Worm (Caenorhabditis elegans): ENCODE data around the gene ZK632.12.

ce11 chrIII:9823748-9824147, 6.9 kb upstream of the ZK632.12 start:
- no peak for TF ChIP-seq hrde-1 (tag; optimal IDR thresholded peaks at IDR 0.05; ENCODE audit: borderline replicate concordance)
- no peak for TF ChIP-seq ceh-91 (GFP tag; IDR thresholded peaks at IDR 0.05)
- no peak for TF ChIP-seq hmg-20 (GFP tag; IDR thresholded peaks at IDR 0.05)
- TF ChIP-seq zfh-2 (GFP tag; conservative IDR thresholded peaks at IDR 0.05) = no peak
- no peak for TF ChIP-seq D2030.7 (GFP tag; IDR thresholded peaks at IDR 0.05)
- TF ChIP-seq unc-62 (GFP tag; optimal IDR thresholded peaks at IDR 0.05) = no peak
- TF ChIP-seq rec-8 (tag; optimal IDR thresholded peaks at IDR 0.05) = no peak
- no peak for TF ChIP-seq nhr-179 (tag; optimal IDR thresholded peaks at IDR 0.05)
- TF ChIP-seq K12H6.12 (tag; optimal IDR thresholded peaks at IDR 0.05) = no peak
- TF ChIP-seq aptf-3 (GFP tag; IDR thresholded peaks at IDR 0.05) = no peak
- no peak for TF ChIP-seq mel-28 (tag; optimal IDR thresholded peaks at IDR 0.05; ENCODE audit: borderline replicate concordance)
- TF ChIP-seq hlh-26 (GFP tag; conservative IDR thresholded peaks at IDR 0.05) = no peak
- no peak for TF ChIP-seq lsl-1 (GFP tag; optimal IDR thresholded peaks at IDR 0.05)

Data from whole organism, young adult.